Worm (Caenorhabditis elegans): ENCODE measurements around the gene F41C6.7.
"Not testable (repeated sequence)": the region's sequence is repeated elsewhere in the genome, so short reads cannot be mapped to it uniquely, and the experiment has no call there.

The F41C6.7 gene

DNA sequence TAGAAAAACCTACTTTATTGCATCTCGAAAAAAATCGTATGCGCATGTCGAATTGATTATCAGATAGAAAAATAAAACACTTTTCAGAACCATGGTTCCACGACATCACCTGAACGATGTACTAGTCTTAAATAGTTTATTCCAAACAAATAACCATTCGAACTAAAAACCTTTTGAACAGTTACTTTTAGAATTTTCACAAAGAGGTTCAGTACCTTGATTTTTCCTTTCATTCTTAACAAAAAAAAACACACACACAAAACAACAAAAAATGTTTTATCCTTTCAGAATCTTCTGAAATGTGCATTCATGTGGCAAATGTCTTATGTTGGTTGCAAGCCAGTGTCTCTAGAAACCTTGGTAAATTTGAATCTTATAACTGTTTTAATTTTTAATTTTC, 10.4 kb downstream of the F41C6.7 start, which contains the start of gene F41C6.4:
Gene F41C6.4 (minus strand): TSS at position 101 of the 400 bp plus-strand sequence.
- TF ChIP-seq unc-120 (tag; optimal IDR thresholded peaks at IDR 0.05; ENCODE audit: poor library complexity, severe bottlenecking) (no peak), ceh-43 (GFP tag; optimal IDR thresholded peaks at IDR 0.05) (no peak), ham-2 (GFP tag; optimal IDR thresholded peaks at IDR 0.05) (no peak), lsy-2 (tag; optimal IDR thresholded peaks at IDR 0.05) (no peak), pha-4 (tag; optimal IDR thresholded peaks at IDR 0.05) (no peak), unc-62 (GFP tag; optimal IDR thresholded peaks at IDR 0.05) (no peak), drap-1 (GFP tag; optimal IDR thresholded peaks at IDR 0.05) (no peak), cnd-1 (tag; optimal IDR thresholded peaks at IDR 0.05) (no peak), zip-8 (tag; optimal IDR thresholded peaks at IDR 0.05) (no peak), lin-32 (GFP tag; optimal IDR thresholded peaks at IDR 0.05) (no peak), mls-2 (tag; optimal IDR thresholded peaks at IDR 0.05) (no peak), elt-3 (tag; optimal IDR thresholded peaks at IDR 0.05) (no peak), hlh-1 (tag; optimal IDR thresholded peaks at IDR 0.05) (no peak), ceh-83 (GFP tag; optimal IDR thresholded peaks at IDR 0.05) (no peak), nhr-76 (tag; optimal IDR thresholded peaks at IDR 0.05) (no peak), blmp-1 (tag; optimal IDR thresholded peaks at IDR 0.05) (no peak), sem-2 (GFP tag; optimal IDR thresholded peaks at IDR 0.05) (no peak), unc-39 (tag; optimal IDR thresholded peaks at IDR 0.05) (no peak), elt-1 (tag; optimal IDR thresholded peaks at IDR 0.05; ENCODE audit: borderline replicate concordance, insufficient read depth) (no peak), flh-1 (GFP tag; optimal IDR thresholded peaks at IDR 0.05) (no peak)

DNA sequence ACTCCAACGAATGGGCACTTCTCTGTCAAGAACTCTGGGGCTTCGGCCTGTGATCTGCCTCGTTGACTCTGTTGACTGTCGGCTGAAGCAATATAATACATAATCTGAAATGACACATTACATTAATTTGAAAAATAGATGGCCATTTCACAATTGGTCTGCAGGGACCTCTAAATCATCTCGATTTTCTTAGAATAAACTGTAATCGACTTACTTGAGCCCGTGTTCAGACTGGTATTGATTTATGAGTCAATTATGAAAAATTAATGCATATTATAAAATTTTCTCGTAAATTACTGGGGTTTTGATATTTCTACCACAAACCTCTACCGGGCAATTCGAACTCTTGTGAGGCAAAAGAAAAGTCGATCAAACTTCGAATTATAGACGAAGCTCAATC, 16.4 kb downstream of the F41C6.7 start, which contains the start of gene C53B7.6:
Gene C53B7.6 (minus strand): TSS at position 101 of the 400 bp plus-strand sequence.
- TF ChIP-seq bed-3 (GFP tag; optimal IDR thresholded peaks at IDR 0.05); flh-1 (GFP tag; optimal IDR thresholded peaks at IDR 0.05); mep-1 (tag; optimal IDR thresholded peaks at IDR 0.05): not testable (repeated sequence)

DNA sequence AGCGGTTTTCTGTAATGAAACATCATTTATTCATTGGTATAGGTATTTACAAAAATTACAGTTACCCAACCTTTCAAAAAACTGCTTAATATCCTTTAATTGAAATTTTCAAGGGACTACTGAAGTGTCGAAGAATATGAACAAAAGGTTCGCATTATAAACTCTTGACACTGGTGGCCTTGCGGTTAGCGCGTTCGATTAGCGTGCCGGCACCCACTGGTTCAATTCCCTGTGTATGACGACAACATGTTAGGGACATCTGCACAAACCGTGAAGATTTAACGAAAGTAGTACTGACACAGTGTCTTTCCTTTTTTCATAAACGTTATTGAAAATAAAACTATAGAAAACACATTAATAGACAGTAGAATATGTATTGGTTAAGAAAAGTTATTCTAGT, 17.4 kb downstream of the F41C6.7 start:
- TF ChIP-seq ceh-83 (GFP tag; optimal IDR thresholded peaks at IDR 0.05) (peak; percentile 31), ham-2 (GFP tag; optimal IDR thresholded peaks at IDR 0.05) (peak; percentile 42), sptf-1 (tag; optimal IDR thresholded peaks at IDR 0.05) (peak; percentile 41), unc-120 (tag; optimal IDR thresholded peaks at IDR 0.05; ENCODE audit: poor library complexity, severe bottlenecking) (peak; percentile 15), drap-1 (GFP tag; optimal IDR thresholded peaks at IDR 0.05) (peak; percentile 52), cnd-1 (tag; optimal IDR thresholded peaks at IDR 0.05) (peak; percentile 76), sem-2 (GFP tag; optimal IDR thresholded peaks at IDR 0.05) (peak; percentile 5), snpc-4 (tag; optimal IDR thresholded peaks at IDR 0.05) (no peak), elt-3 (tag; optimal IDR thresholded peaks at IDR 0.05) (no peak), lsy-2 (tag; optimal IDR thresholded peaks at IDR 0.05) (no peak), lin-32 (GFP tag; optimal IDR thresholded peaks at IDR 0.05) (peak; percentile 5), M03D4.4 (tag; optimal IDR thresholded peaks at IDR 0.05) (peak; percentile 7)

DNA sequence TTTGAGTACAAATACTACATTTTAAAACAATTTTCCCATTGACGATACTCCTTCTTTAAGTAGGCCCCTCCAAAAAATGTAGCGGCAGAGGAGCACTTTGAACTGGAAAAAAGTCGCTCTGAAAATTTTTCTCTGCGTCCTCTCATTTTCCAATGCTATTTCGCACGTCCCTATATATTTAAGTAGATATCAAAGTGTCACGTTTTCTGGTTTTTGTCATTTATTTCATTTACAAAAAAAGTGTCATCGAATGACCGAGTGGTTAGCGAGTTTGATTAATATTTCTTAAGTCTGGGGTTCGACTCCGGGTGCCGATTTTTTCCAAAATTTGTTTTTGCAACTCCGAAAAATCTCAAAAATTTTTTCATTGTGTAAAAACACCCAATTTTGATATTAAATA, 18.2 kb downstream of the F41C6.7 start:
- TF ChIP-seq nhr-76 (tag; optimal IDR thresholded peaks at IDR 0.05) (no peak), nhr-28 (tag; optimal IDR thresholded peaks at IDR 0.05) (no peak), ztf-11 (tag; optimal IDR thresholded peaks at IDR 0.05) (no peak), unc-39 (tag; optimal IDR thresholded peaks at IDR 0.05) (no peak), mls-2 (tag; optimal IDR thresholded peaks at IDR 0.05) (no peak), pha-4 (tag; optimal IDR thresholded peaks at IDR 0.05) (no peak), tbx-8 (GFP tag; optimal IDR thresholded peaks at IDR 0.05) (no peak), unc-120 (tag; optimal IDR thresholded peaks at IDR 0.05; ENCODE audit: poor library complexity, severe bottlenecking) (no peak)

DNA sequence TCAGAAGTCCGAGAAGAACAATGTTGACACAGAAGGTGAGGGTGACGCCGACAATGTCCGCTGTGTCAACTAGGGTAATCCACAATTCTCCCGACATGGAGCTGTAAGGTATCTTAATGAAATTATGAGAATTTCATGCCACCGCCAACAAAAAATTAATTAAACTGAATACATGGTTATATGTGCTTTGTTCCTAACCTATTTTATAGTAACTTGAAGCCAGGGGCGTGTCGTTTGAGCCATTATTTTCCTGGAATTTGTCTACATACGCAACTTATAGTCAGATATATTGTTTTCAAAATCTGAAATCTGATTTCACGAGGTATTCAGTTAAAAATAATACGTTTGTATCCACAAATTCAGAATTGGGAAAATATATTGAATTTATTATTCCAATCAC, 19.2 kb downstream of the F41C6.7 start, which contains the start of gene odr-10:
Gene odr-10 (minus strand): TSS at position 101 of the 400 bp plus-strand sequence.
- TF ChIP-seq elt-1 (tag; optimal IDR thresholded peaks at IDR 0.05; ENCODE audit: borderline replicate concordance, insufficient read depth) (no peak), blmp-1 (tag; optimal IDR thresholded peaks at IDR 0.05) (no peak), drap-1 (GFP tag; optimal IDR thresholded peaks at IDR 0.05) (no peak), lsy-2 (tag; optimal IDR thresholded peaks at IDR 0.05) (no peak), pha-4 (tag; optimal IDR thresholded peaks at IDR 0.05) (no peak), sptf-1 (tag; optimal IDR thresholded peaks at IDR 0.05) (no peak), unc-39 (tag; optimal IDR thresholded peaks at IDR 0.05) (no peak), zip-8 (tag; optimal IDR thresholded peaks at IDR 0.05) (no peak), mls-2 (tag; optimal IDR thresholded peaks at IDR 0.05) (no peak), nhr-28 (tag; optimal IDR thresholded peaks at IDR 0.05) (no peak)

Measured in whole organism, mixed stage, embryonic.